Fruit fly (Drosophila melanogaster): ENCODE measurements around the gene bocks.

Gene bocks

DNA sequence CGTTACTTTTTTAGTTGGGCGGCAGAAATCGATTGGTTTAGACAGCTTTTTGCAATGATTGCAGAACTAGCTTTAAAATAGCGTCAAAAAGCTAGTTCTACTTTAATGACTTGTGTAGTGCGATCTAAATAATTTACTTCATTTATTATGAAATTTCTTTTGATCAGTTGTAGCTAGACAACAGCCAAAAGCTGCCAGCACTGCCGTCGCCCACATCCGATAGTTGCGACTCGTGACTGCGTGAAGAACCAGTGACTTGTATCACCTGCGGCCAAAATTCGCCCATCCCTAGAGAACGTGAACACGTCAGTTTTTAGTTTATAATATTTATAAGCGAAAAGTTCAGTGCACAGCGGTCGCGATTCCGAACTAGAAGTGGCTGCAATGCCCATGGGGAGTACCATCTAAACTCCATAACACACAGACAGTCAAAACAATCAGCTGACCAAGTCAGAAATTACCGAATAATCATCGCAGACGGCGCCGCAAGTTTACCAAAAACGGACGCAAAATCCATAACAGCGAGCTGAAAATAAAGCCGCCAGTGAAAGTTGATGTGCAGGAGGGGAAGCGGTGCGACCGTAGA is 4.0 kb downstream of the bocks start, which contains the start of gene P58IPK (continued):
- TF ChIP-seq peb (GFP tag; IDR thresholded peaks at IDR 0.05) (0 out of 2 replicates have a peak, but pooled peaks have one; percentile 20), CG4424 (GFP tag; optimal IDR thresholded peaks at IDR 0.05) (peak; percentile 51), cato (GFP tag; optimal IDR thresholded peaks at IDR 0.05; ENCODE audit: borderline replicate concordance) (no peak), kni (GFP tag; optimal IDR thresholded peaks at IDR 0.05) (peak; percentile 22), disco-r (GFP tag; optimal IDR thresholded peaks at IDR 0.05) (peak; percentile 10), Opbp (GFP tag; IDR thresholded peaks at IDR 0.05; ENCODE audit: partially characterized antibody) (peak; percentile 96), CG17912 (GFP tag; optimal IDR thresholded peaks at IDR 0.05) (no peak), otp (GFP tag; IDR thresholded peaks at IDR 0.05) (no peak), CG12391 (tag; optimal IDR thresholded peaks at IDR 0.05) (peak; percentile 72), Bteb2 (GFP tag; optimal IDR thresholded peaks at IDR 0.05) (peak; percentile 70), CG15601 (tag; optimal IDR thresholded peaks at IDR 0.05) (peak; percentile 46), crp (GFP tag; optimal IDR thresholded peaks at IDR 0.05) (peak in 1 of 2 experiments; percentile 52), ken (GFP tag; IDR thresholded peaks at IDR 0.05) (peak; percentile 78), Kr (GFP tag; optimal IDR thresholded peaks at IDR 0.05) (no peak), CG9437 (GFP tag; optimal IDR thresholded peaks at IDR 0.05) (peak; percentile 26), CG1647 (GFP tag; optimal IDR thresholded peaks at IDR 0.05) (peak; percentile 57), CG11398 (GFP tag; optimal IDR thresholded peaks at IDR 0.05) (peak; percentile 37), mirr (GFP tag; optimal IDR thresholded peaks at IDR 0.05) (peak; percentile 0), CG8281 (tag; optimal IDR thresholded peaks at IDR 0.05) (no peak), CG10462 (GFP tag; optimal IDR thresholded peaks at IDR 0.05) (peak; percentile 34), CG14860 (GFP tag; IDR thresholded peaks at IDR 0.05; ENCODE audit: partially characterized antibody) (peak; percentile 88), Oaz (GFP tag; IDR thresholded peaks at IDR 0.05) (no peak), CG4730 (GFP tag; IDR thresholded peaks at IDR 0.05) (peak; percentile 20; the same call in 1 of the 2 replicates), slp2 (GFP tag; optimal IDR thresholded peaks at IDR 0.05) (peak; percentile 52), org-1 (GFP tag; optimal IDR thresholded peaks at IDR 0.05) (no peak), HmgZ (tag; optimal IDR thresholded peaks at IDR 0.05) (peak; percentile 91), inv (GFP tag; IDR thresholded peaks at IDR 0.05; ENCODE audit: partially characterized antibody) (peak; percentile 96), CG17829 (tag; optimal IDR thresholded peaks at IDR 0.05) (peak; percentile 64), Deaf1 (tag; optimal IDR thresholded peaks at IDR 0.05) (no peak), CG6683 (GFP tag; optimal IDR thresholded peaks at IDR 0.05) (no peak), Lhr (GFP tag; optimal IDR thresholded peaks at IDR 0.05) (peak; percentile 65), CG7745 (tag; optimal IDR thresholded peaks at IDR 0.05) (no peak), chn (GFP tag; optimal IDR thresholded peaks at IDR 0.05) (peak; percentile 66), tx (GFP tag; optimal IDR thresholded peaks at IDR 0.05) (peak; percentile 71), Dip3 (GFP tag; optimal IDR thresholded peaks at IDR 0.05) (peak; percentile 68), CG10979 (tag; optimal IDR thresholded peaks at IDR 0.05) (peak; percentile 32), rib (GFP tag; IDR thresholded peaks at IDR 0.05) (peak; percentile 51), CG13123 (GFP tag; optimal IDR thresholded peaks at IDR 0.05) (peak; percentile 12), HHEX (GFP tag; optimal IDR thresholded peaks at IDR 0.05) (peak; percentile 37), CG11456 (GFP tag; IDR thresholded peaks at IDR 0.05) (peak; percentile 85; the same call in 2 of the 3 replicates), CG1603 (tag; optimal IDR thresholded peaks at IDR 0.05) (peak; percentile 80), CG17612 (GFP tag; IDR thresholded peaks at IDR 0.05) (no peak), zfh1 (GFP tag; IDR thresholded peaks at IDR 0.05) (peak; percentile 75; the same call in 2 of the 3 replicates), NC2α (GFP tag; optimal IDR thresholded peaks at IDR 0.05) (peak; percentile 28), eve (GFP tag; optimal IDR thresholded peaks at IDR 0.05) (no peak), CG7357 (GFP tag; IDR thresholded peaks at IDR 0.05) (0 out of 3 replicates have a peak, but pooled peaks have one; percentile 35), CG6689 (GFP tag; IDR thresholded peaks at IDR 0.05) (peak; percentile 61), NK7.1 (GFP tag; optimal IDR thresholded peaks at IDR 0.05) (peak; percentile 19), CG3281 (GFP tag; optimal IDR thresholded peaks at IDR 0.05) (peak; percentile 31)

All from whole organism, embryonic.